Fruit fly (Drosophila melanogaster) whole organism, embryonic: Measurements from ENCODE around the gene CG9021.

Experiments used
- Aef1 ChIP-seq: fragments of 200-800 bp; sonication (Bioruptor generic); IDR thresholded peaks from 3 replicates; pipeline ENCODE4 v1.3.6; 2022; ENCODE audit warnings: missing biosample characterization, missing genetic modification characterization
- Awh ChIP-seq: fragments of 200-800 bp; sonication (Bioruptor generic); IDR thresholded peaks from 2 replicates; pipeline ENCODE4, ENCODE4 v1.3.6; 2022; ENCODE audit warnings: missing biosample characterization, missing genetic modification characterization
- CG10209 ChIP-seq: fragments of 200-800 bp; sonication (Bioruptor generic); optimal IDR thresholded peaks from 3 replicates; lab custom pipeline; 2017; ENCODE audit warnings: missing biosample characterization, mild to moderate bottlenecking, missing genetic modification characterization, missing genetic modification reagents
- CG10274 ChIP-seq: fragments of 200-800 bp; sonication (Bioruptor generic); optimal IDR thresholded peaks from 3 replicates; lab custom pipeline; 2017; ENCODE audit warnings: missing biosample characterization, mild to moderate bottlenecking, missing genetic modification characterization
- CG11085 ChIP-seq: fragments of 200-800 bp; sonication (Bioruptor generic); IDR thresholded peaks from 2 replicates; pipeline ENCODE4 v1.3.6; 2022; ENCODE audit warnings: missing biosample characterization, missing genetic modification characterization
- CG11504 ChIP-seq: fragments of 200-800 bp; sonication (Bioruptor generic); optimal IDR thresholded peaks from 3 replicates; lab custom pipeline; 2019; ENCODE audit warnings: missing biosample characterization, mild to moderate bottlenecking, missing genetic modification characterization, moderate library complexity
- CG12769 ChIP-seq: fragments of 200-800 bp; sonication (Bioruptor generic); optimal IDR thresholded peaks from 2 replicates; lab custom pipeline; 2019; ENCODE audit warnings: missing biosample characterization, mild to moderate bottlenecking, missing genetic modification characterization, moderate library complexity
- CG14965 ChIP-seq: fragments of 200-800 bp; sonication (Bioruptor generic); optimal IDR thresholded peaks from 2 replicates; lab custom pipeline; 2016; ENCODE audit warnings: missing biosample characterization, missing genetic modification characterization, borderline replicate concordance
- CG15514 ChIP-seq: fragments of 200-800 bp; sonication (Bioruptor generic); optimal IDR thresholded peaks from 3 replicates; lab custom pipeline; 2017; ENCODE audit warnings: missing biosample characterization, missing genetic modification characterization, mild to moderate bottlenecking, moderate library complexity, missing genetic modification reagents
- CG17385 ChIP-seq: fragments of 200-800 bp; sonication (Bioruptor generic); optimal IDR thresholded peaks from 3 replicates; lab custom pipeline; 2018; ENCODE audit warnings: missing biosample characterization, mild to moderate bottlenecking, missing genetic modification characterization
- CG17568 ChIP-seq: fragments of 200-800 bp; sonication (Bioruptor generic); optimal IDR thresholded peaks from 2 replicates; lab custom pipeline; 2018; ENCODE audit warnings: missing biosample characterization, mild to moderate bottlenecking, missing genetic modification characterization, moderate library complexity
- CG17802 ChIP-seq: fragments of 200-800 bp; sonication (Bioruptor generic); optimal IDR thresholded peaks from 2 replicates; lab custom pipeline; 2018; ENCODE audit warnings: missing biosample characterization, mild to moderate bottlenecking, missing genetic modification characterization, moderate library complexity
- CG18619 ChIP-seq: fragments of 200-800 bp; sonication (Bioruptor generic); optimal IDR thresholded peaks from 3 replicates; lab custom pipeline; 2017; ENCODE audit warnings: missing biosample characterization, mild to moderate bottlenecking, missing genetic modification characterization
- CG2712 ChIP-seq: fragments of 200-800 bp; optimal IDR thresholded peaks from 3 replicates; lab custom pipeline; 2019; ENCODE audit warnings: missing biosample characterization, mild to moderate bottlenecking, missing genetic modification characterization, moderate library complexity
- CG3163 ChIP-seq: fragments of 200-800 bp; sonication (Bioruptor generic); optimal IDR thresholded peaks from 3 replicates; lab custom pipeline; 2016; ENCODE audit warnings: missing biosample characterization, missing genetic modification characterization
- CG32767 ChIP-seq: fragments of 200-800 bp; sonication (Bioruptor generic); IDR thresholded peaks from 2 replicates; pipeline ENCODE4 v1.3.6; 2022; ENCODE audit warnings: missing biosample characterization, missing genetic modification characterization
- CG4707 ChIP-seq: fragments of 200-800 bp; sonication (Bioruptor generic); optimal IDR thresholded peaks from 2 replicates; lab custom pipeline; 2018; ENCODE audit warnings: missing biosample characterization, mild to moderate bottlenecking, missing genetic modification characterization, moderate library complexity
- CG6254 ChIP-seq: fragments of 200-800 bp; sonication (Bioruptor generic); optimal IDR thresholded peaks from 3 replicates; lab custom pipeline; 2017; ENCODE audit warnings: mild to moderate bottlenecking, missing biosample characterization, missing genetic modification reagents, missing genetic modification characterization
- CG6791 ChIP-seq: fragments of 200-800 bp; sonication (Bioruptor generic); IDR thresholded peaks from 3 replicates; pipeline ENCODE4 v1.3.6; 2022; ENCODE audit warnings: missing biosample characterization, missing genetic modification characterization; ENCODE audit not compliant: partially characterized antibody
- CG7963 ChIP-seq: fragments of 200-800 bp; sonication (Bioruptor generic); IDR thresholded peaks from 3 replicates; pipeline ENCODE4 v1.3.6; 2022; ENCODE audit warnings: missing biosample characterization, missing genetic modification characterization; ENCODE audit not compliant: partially characterized antibody
- CG9727 ChIP-seq: fragments of 200-800 bp; sonication (Bioruptor generic); optimal IDR thresholded peaks from 3 replicates; lab custom pipeline; 2017; ENCODE audit warnings: missing biosample characterization, mild to moderate bottlenecking, missing genetic modification characterization
- Dek ChIP-seq: fragments of 200-800 bp; sonication (Bioruptor generic); optimal IDR thresholded peaks from 3 replicates; lab custom pipeline; 2019; ENCODE audit warnings: missing biosample characterization, mild to moderate bottlenecking, missing genetic modification characterization, moderate library complexity
- ERR ChIP-seq: fragments of 200-800 bp; sonication (Bioruptor generic); optimal IDR thresholded peaks from 2 replicates; lab custom pipeline; 2016; ENCODE audit warnings: missing biosample characterization, missing genetic modification characterization
- Fer3 ChIP-seq: fragments of 200-800 bp; sonication (Bioruptor generic); optimal IDR thresholded peaks from 2 replicates; lab custom pipeline; 2018; ENCODE audit warnings: missing biosample characterization, mild to moderate bottlenecking, missing genetic modification characterization, moderate library complexity
- HmgZ ChIP-seq: fragments of 200-800 bp; sonication (Bioruptor generic); optimal IDR thresholded peaks from 2 replicates; lab custom pipeline; 2018; ENCODE audit warnings: missing biosample characterization, mild to moderate bottlenecking, missing genetic modification characterization
- Hr78 ChIP-seq, 2 experiments: fragments of 200-800 bp in 1 of 2; fragments of >200 bp in 1 of 2; sonication (Bioruptor generic) in 1 of 2; optimal IDR thresholded peaks; 2 replicates each; lab custom pipeline; 2017 to 2019; ENCODE audit warnings: missing biosample characterization in 2 of 2, missing genetic modification characterization in 2 of 2, mild to moderate bottlenecking in 1 of 2, moderate library complexity in 1 of 2
- Mad ChIP-seq: fragments of 200-800 bp; sonication (Bioruptor generic); optimal IDR thresholded peaks from 2 replicates; lab custom pipeline; 2016; ENCODE audit warnings: missing biosample characterization, missing genetic modification characterization
- NC2α ChIP-seq: fragments of 200-800 bp; sonication (Bioruptor generic); optimal IDR thresholded peaks from 2 replicates; lab custom pipeline; 2016; ENCODE audit warnings: missing biosample characterization, missing genetic modification characterization
- Opbp ChIP-seq: fragments of 200-800 bp; sonication (Bioruptor generic); IDR thresholded peaks from 3 replicates; pipeline ENCODE4 v1.3.6; 2022; ENCODE audit warnings: missing biosample characterization, missing genetic modification characterization; ENCODE audit not compliant: partially characterized antibody
- PHDP ChIP-seq: fragments of 200-800 bp; sonication (Bioruptor generic); optimal IDR thresholded peaks from 3 replicates; lab custom pipeline; 2018; ENCODE audit warnings: missing biosample characterization, mild to moderate bottlenecking, missing genetic modification characterization, moderate library complexity
- Ravus ChIP-seq: fragments of 200-800 bp; sonication (Bioruptor generic); IDR thresholded peaks from 2 replicates; pipeline ENCODE4 v1.3.6; 2022; ENCODE audit warnings: missing biosample characterization, missing genetic modification characterization
- Rfx ChIP-seq: fragments of 200-800 bp; sonication (Bioruptor generic); IDR thresholded peaks from 2 replicates; pipeline ENCODE4 v1.3.6; 2022; ENCODE audit warnings: missing biosample characterization, missing genetic modification characterization
- Spps ChIP-seq: fragments of 200-800 bp; sonication (Bioruptor generic); optimal IDR thresholded peaks from 2 replicates; lab custom pipeline; 2018; ENCODE audit warnings: missing biosample characterization, mild to moderate bottlenecking, missing genetic modification characterization
- Ssrp ChIP-seq: fragments of 200-800 bp; sonication (Bioruptor generic); optimal IDR thresholded peaks from 2 replicates; lab custom pipeline; 2018; ENCODE audit warnings: missing biosample characterization, mild to moderate bottlenecking, missing genetic modification characterization, moderate library complexity
- al ChIP-seq: fragments of 200-800 bp; sonication (Bioruptor generic); IDR thresholded peaks from 2 replicates; pipeline ENCODE4 v1.3.6; 2022; ENCODE audit warnings: missing biosample characterization, missing genetic modification characterization
- chinmo ChIP-seq: fragments of 200-800 bp; sonication (Bioruptor generic); IDR thresholded peaks from 4 replicates; pipeline ENCODE4 v1.3.6; 2022; ENCODE audit warnings: missing biosample characterization, missing genetic modification characterization; ENCODE audit not compliant: partially characterized antibody
- crc ChIP-seq: fragments of 200-800 bp; sonication (Bioruptor generic); optimal IDR thresholded peaks from 2 replicates; lab custom pipeline; 2016; ENCODE audit warnings: missing biosample characterization, missing genetic modification characterization
- dmrt11E ChIP-seq: fragments of 200-800 bp; sonication (Bioruptor generic); optimal IDR thresholded peaks from 3 replicates; lab custom pipeline; 2018; ENCODE audit warnings: missing biosample characterization, mild to moderate bottlenecking, missing genetic modification characterization, moderate library complexity
- ind ChIP-seq: fragments of 200-800 bp; sonication (Bioruptor generic); optimal IDR thresholded peaks from 3 replicates; lab custom pipeline; 2016; ENCODE audit warnings: missing biosample characterization, missing genetic modification characterization
- insv ChIP-seq, 2 experiments: fragments of 200-800 bp; sonication (Bioruptor generic); optimal IDR thresholded peaks; 3 replicates each; lab custom pipeline; 2016 to 2018; ENCODE audit warnings: missing biosample characterization in 2 of 2, missing genetic modification characterization in 2 of 2
- jigr1 ChIP-seq: fragments of 200-800 bp; sonication (Bioruptor generic); IDR thresholded peaks from 3 replicates; pipeline ENCODE4 v1.3.6; 2022; ENCODE audit warnings: missing biosample characterization, missing genetic modification characterization
- jumu ChIP-seq: fragments of 200-800 bp; sonication (Bioruptor generic); optimal IDR thresholded peaks from 3 replicates; lab custom pipeline; 2016; ENCODE audit warnings: missing biosample characterization, missing genetic modification characterization
- luna ChIP-seq: fragments of 200-800 bp; sonication (Bioruptor generic); optimal IDR thresholded peaks from 2 replicates; lab custom pipeline; 2016; ENCODE audit warnings: missing biosample characterization, missing genetic modification characterization
- pita ChIP-seq: fragments of 200-800 bp; sonication (Bioruptor generic); optimal IDR thresholded peaks from 2 replicates; lab custom pipeline; 2017; ENCODE audit warnings: missing biosample characterization, mild to moderate bottlenecking, missing genetic modification characterization
- ranshi ChIP-seq: fragments of 200-800 bp; sonication (Bioruptor generic); IDR thresholded peaks from 2 replicates; pipeline ENCODE4 v1.3.6; 2022; ENCODE audit warnings: missing biosample characterization, missing genetic modification characterization
- run ChIP-seq: fragments of 200-800 bp; sonication (Bioruptor generic); optimal IDR thresholded peaks from 3 replicates; lab custom pipeline; 2018; ENCODE audit warnings: missing biosample characterization, mild to moderate bottlenecking, missing genetic modification characterization
- sim ChIP-seq: fragments of 200-800 bp; sonication (Bioruptor generic); IDR thresholded peaks from 2 replicates; pipeline ENCODE4 v1.3.6; 2022; ENCODE audit warnings: missing biosample characterization, missing genetic modification characterization
- slou ChIP-seq: fragments of 200-800 bp; sonication (Bioruptor generic); optimal IDR thresholded peaks from 3 replicates; lab custom pipeline; 2016; ENCODE audit warnings: missing biosample characterization, missing genetic modification characterization
- sr ChIP-seq: fragments of 200-800 bp; sonication (Bioruptor generic); IDR thresholded peaks from 3 replicates; pipeline ENCODE4 v1.3.6; 2022; ENCODE audit warnings: missing biosample characterization, missing genetic modification characterization

The CG9021 gene

DNA sequence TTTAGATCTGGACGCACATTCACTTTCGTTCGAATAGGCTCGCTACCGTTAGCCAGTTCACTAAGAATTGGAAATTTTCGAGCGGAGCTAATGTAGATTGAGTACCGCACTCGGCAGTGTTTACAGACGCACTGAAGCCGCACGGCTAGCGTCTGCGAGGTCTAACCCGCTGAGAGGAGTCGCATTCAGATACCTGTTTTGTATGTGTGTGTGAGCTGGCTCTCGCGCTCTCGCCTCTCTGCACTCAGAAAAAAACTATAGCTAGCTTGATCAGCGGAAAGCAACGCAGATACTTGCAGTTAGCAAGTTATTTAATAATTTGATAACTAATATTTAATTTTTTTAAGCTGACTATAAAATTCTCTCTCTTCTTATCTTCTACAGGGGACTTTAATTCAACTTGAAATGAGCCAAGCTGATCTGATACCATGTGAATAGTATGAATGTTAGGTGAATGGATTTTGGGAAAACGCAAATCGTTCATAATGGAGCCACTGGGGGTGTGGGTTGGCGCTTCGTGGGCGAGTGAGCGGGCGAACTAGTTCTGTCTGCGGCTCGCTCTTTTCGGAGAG lies 25.0 kb downstream of the CG9021 start, which contains the start of gene rau (continued):
- TF ChIP-seq CG6791 (GFP tag; lab: Robert Waterston, UW) (no peak), CG17568 (GFP tag; lab: Kevin White, UChicago) (peak; percentile 70), insv (GFP tag; optimal IDR thresholded peaks at IDR 0.05; lab: Kevin White, UChicago) (peak in 1 of 2 experiments; percentile 88), sim (GFP tag; lab: Robert Waterston, UW) (no peak), sr (peak; percentile 90), CG3163 (GFP tag; lab: Kevin White, UChicago) (no peak), Spps (peak; percentile 66), jigr1 (0 out of 3 replicates have a peak, but pooled peaks have one; percentile 41), CG2712 (tag; lab: Kevin White, UChicago) (peak; percentile 91), jumu (no peak), slou (GFP tag; lab: Kevin White, UChicago) (no peak), Dek (peak; percentile 50), CG18619 (GFP tag; lab: Kevin White, UChicago) (peak; percentile 59), CG6254 (GFP tag; lab: Kevin White, UChicago) (peak; percentile 72), CG10274 (GFP tag; lab: Kevin White, UChicago) (no peak), pita (GFP tag; lab: Kevin White, UChicago) (no peak), CG4707 (GFP tag; lab: Kevin White, UChicago) (peak; percentile 21), ERR (no peak), Rfx (GFP tag; lab: Robert Waterston, UW) (peak; percentile 80), crc (GFP tag; lab: Kevin White, UChicago) (no peak), CG10209 (GFP tag; lab: Kevin White, UChicago) (peak; percentile 58), al (GFP tag; lab: Robert Waterston, UW) (peak; percentile 58), Opbp (GFP tag; lab: Robert Waterston, UW) (peak; percentile 47; the same call in 2 of the 3 replicates), CG32767 (GFP tag; lab: Robert Waterston, UW) (peak; percentile 55), Mad (peak; percentile 54), Awh (GFP tag; lab: Robert Waterston, UW) (no peak; the same call in 1 of the 2 replicates), dmrt11E (tag; lab: Kevin White, UChicago) (peak; percentile 76), CG15514 (GFP tag; lab: Kevin White, UChicago) (peak; percentile 98), CG12769 (tag; lab: Kevin White, UChicago) (no peak), HmgZ (tag; lab: Kevin White, UChicago) (peak; percentile 77), NC2α (no peak), Fer3 (tag; lab: Kevin White, UChicago) (peak; percentile 56), CG17802 (tag; lab: Kevin White, UChicago) (peak; percentile 22), CG11085 (no peak), luna (GFP tag; lab: Kevin White, UChicago) (no peak), CG14965 (GFP tag; lab: Kevin White, UChicago) (no peak), ranshi (GFP tag; lab: Robert Waterston, UW) (0 out of 2 replicates have a peak, but pooled peaks have one; percentile 6), CG9727 (peak; percentile 72), Hr78 (GFP tag; optimal IDR thresholded peaks at IDR 0.05; lab: Kevin White, UChicago) (peak in 1 of 2 experiments; percentile 68), chinmo (GFP tag; lab: Robert Waterston, UW) (peak; percentile 63; the same call in 1 of the 4 replicates), CG17385 (GFP tag; lab: Kevin White, UChicago) (peak; percentile 72), PHDP (tag; lab: Kevin White, UChicago) (peak; percentile 80), ind (GFP tag; lab: Kevin White, UChicago) (peak; percentile 70), Ravus (GFP tag; lab: Robert Waterston, UW) (no peak), Ssrp (tag; lab: Kevin White, UChicago) (peak; percentile 39), CG11504 (tag; lab: Kevin White, UChicago) (peak; percentile 70), CG7963 (GFP tag; lab: Robert Waterston, UW) (0 out of 3 replicates have a peak, but pooled peaks have one; percentile 40), Aef1 (GFP tag; lab: Robert Waterston, UW) (peak; percentile 53; the same call in 2 of the 3 replicates), run (tag; lab: Kevin White, UChicago) (peak; percentile 45)
